Worm (Caenorhabditis elegans) whole organism, L4 larva: Measurements from ENCODE around the gene bli-6.

Source experiments
- R02D3.7 ChIP-seq: fragments of 150-350 bp; sonication (generic microtip); optimal IDR thresholded peaks from 3 replicates; lab custom pipeline; 2014; ENCODE audit warnings: missing biosample characterization, missing genetic modification characterization
- aly-2 ChIP-seq: sonication (generic microtip); optimal IDR thresholded peaks from 2 replicates; lab custom pipeline; 2018; ENCODE audit warnings: missing biosample characterization, missing genetic modification characterization
- nhr-237 ChIP-seq: sonication (generic microtip); optimal IDR thresholded peaks from 2 replicates; lab custom pipeline; 2017; ENCODE audit warnings: missing biosample characterization, missing genetic modification characterization

ce11 chrIV:6333915-6334314 lies 43.0 kb upstream of the bli-6 start, which contains the start of gene blos-2:
- TF ChIP-seq R02D3.7 (tag; lab: Kevin White, UChicago) = no peak
- no peak for TF ChIP-seq aly-2 (tag; lab: Kevin White, UChicago)
- no peak for TF ChIP-seq nhr-237 (tag; lab: Kevin White, UChicago)
